Fruit fly (Drosophila melanogaster): Measurements from ENCODE around the gene sdk.

The sdk gene

DNA sequence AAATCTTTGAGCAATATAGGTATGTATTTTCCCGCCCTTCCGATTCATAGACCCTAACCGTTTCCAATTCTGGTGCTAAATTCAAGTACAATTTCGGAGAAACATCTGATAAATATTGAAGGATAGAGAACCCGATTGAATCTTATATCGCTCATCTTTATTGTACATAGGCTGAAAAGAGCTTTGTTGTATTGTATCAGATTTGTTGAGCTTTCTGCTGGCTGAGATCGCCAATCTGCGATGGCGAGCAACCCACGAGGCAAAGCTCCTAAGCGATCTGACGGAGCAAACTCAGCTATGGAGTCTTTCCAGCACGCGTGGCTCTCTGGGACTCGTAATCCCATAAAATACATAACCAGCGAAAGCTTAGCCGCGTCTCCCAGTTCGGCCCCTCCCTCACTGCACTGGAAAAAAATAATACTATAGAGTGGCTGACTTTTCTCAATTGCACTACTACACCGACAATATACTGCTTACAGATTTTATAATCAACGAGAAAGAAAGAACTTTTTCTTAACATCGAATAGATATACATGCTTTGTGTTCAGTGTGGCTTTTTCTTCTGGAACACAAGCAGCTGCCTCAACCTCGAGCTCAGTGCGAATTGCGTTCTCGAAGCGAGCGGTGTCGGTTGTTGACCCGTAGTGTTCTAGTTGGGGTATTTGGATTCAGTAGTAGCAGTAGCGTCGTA lies 69.2 kb downstream of the sdk start (continued):
- TF ChIP-seq CG9139 (GFP tag; optimal IDR thresholded peaks at IDR 0.05), result peak; percentile 66
- TF ChIP-seq fd59A (GFP tag; optimal IDR thresholded peaks at IDR 0.05), result peak; percentile 68
- TF ChIP-seq CG10631 (GFP tag; optimal IDR thresholded peaks at IDR 0.05), result peak; percentile 89
- TF ChIP-seq Hr38 (GFP tag; optimal IDR thresholded peaks at IDR 0.05), result peak; percentile 60
- peak; percentile 88 for TF ChIP-seq OdsH (GFP tag; optimal IDR thresholded peaks at IDR 0.05)
- peak; percentile 71 for TF ChIP-seq spab (GFP tag; optimal IDR thresholded peaks at IDR 0.05)
- TF ChIP-seq cyc (GFP tag; optimal IDR thresholded peaks at IDR 0.05), result peak; percentile 84
- TF ChIP-seq Ets21C (GFP tag; optimal IDR thresholded peaks at IDR 0.05), result peak; percentile 67
- TF ChIP-seq CG4318 (GFP tag; optimal IDR thresholded peaks at IDR 0.05), result peak; percentile 81
- TF ChIP-seq Sox15 (GFP tag; optimal IDR thresholded peaks at IDR 0.05), result peak; percentile 65
- peak; percentile 93 for TF ChIP-seq svp (GFP tag)
- peak; percentile 88 for TF ChIP-seq Lpt (GFP tag; optimal IDR thresholded peaks at IDR 0.05)

DNA sequence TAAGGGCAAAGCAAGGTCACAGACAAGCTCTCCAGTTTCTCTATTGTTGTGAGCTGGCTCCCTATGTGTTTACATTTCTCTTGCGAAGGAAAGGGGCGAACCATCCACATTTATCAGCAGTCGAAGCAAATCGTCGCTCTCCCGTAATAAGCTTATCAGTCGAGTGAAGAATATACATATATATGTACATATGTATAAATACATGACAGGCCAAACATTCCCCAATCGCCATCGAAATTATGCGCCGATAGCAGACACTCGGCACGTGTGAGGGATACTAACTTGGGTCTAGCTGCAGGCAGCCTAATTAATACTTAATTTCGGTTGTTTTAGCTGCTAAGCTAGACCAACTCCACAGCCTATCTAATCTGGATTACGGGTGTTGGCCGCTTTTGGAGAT lies 70.2 kb downstream of the sdk start:
- TF ChIP-seq vri (GFP tag; optimal IDR thresholded peaks at IDR 0.05) (peak; percentile 64), Eip93F (GFP tag; optimal IDR thresholded peaks at IDR 0.05) (peak; percentile 54), Eip78C (GFP tag) (no peak), CG6792 (GFP tag; optimal IDR thresholded peaks at IDR 0.05) (no peak), CG10669 (GFP tag; optimal IDR thresholded peaks at IDR 0.05) (no peak), fkh (GFP tag; optimal IDR thresholded peaks at IDR 0.05) (peak; percentile 26), svp (GFP tag) (peak; percentile 43), CG11762 (GFP tag; optimal IDR thresholded peaks at IDR 0.05; ENCODE audit: insufficient read depth) (no peak)

DNA sequence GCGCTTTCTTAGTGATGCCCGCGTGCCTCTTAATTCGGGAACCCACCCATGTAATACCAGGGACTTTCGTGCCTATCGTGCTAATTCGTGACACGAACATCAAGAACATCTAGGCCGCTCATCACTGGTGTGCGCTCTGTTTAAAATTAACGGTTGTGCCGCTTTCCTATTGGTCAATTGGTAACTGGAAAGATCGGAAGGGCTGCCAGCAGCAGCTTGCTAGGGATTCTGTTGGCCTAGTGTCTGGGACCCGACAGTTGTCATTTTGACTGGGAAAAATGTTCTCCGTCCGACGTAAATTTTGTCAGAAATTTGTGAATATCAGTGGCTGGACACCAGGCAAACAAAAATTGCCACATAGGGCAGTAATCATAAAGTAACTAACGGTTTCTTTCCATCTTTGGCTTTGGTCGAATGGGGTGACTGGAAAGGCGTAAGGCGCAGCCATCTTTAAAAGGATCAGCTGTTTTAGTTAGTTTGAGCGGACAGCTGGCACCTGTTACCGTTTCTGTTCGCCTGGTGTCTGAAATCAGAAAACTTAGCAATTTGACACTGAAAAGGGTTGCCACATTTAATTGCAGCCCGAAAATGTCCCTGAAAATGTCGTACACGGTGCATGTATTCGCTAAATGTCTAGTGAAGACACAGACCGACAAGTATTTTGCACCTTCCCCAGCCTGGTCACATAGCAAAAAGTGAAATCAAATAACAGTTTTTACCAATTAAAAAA lies 72.4 kb downstream of the sdk start, which contains the start of gene CG5273:
CG5273 (plus strand) TSS at position 703 of the 730 bp plus-strand sequence.
- TF ChIP-seq CG15336 (GFP tag; IDR thresholded peaks at IDR 0.05) (no peak), Eip75B (GFP tag; optimal IDR thresholded peaks at IDR 0.05) (peak; percentile 1), ss (GFP tag; optimal IDR thresholded peaks at IDR 0.05) (peak; percentile 8 to 34), Sox102F (GFP tag; optimal IDR thresholded peaks at IDR 0.05) (peak; percentile 28), Sox14 (GFP tag; optimal IDR thresholded peaks at IDR 0.05) (peak; percentile 22), Met (GFP tag; optimal IDR thresholded peaks at IDR 0.05) (no peak), svp (GFP tag) (peak; percentile 90), Hr38 (GFP tag; optimal IDR thresholded peaks at IDR 0.05) (no peak), CG8319 (GFP tag; optimal IDR thresholded peaks at IDR 0.05) (no peak), Eip78C (GFP tag) (peak; percentile 75), Smox (GFP tag; optimal IDR thresholded peaks at IDR 0.05) (peak; percentile 15), acj6 (GFP tag; optimal IDR thresholded peaks at IDR 0.05) (no peak), topi (GFP tag; optimal IDR thresholded peaks at IDR 0.05) (peak; percentile 34), Blimp-1 (GFP tag; optimal IDR thresholded peaks at IDR 0.05) (peak; percentile 93), achi (GFP tag; optimal IDR thresholded peaks at IDR 0.05) (peak; percentile 73), CG6276 (GFP tag; optimal IDR thresholded peaks at IDR 0.05) (no peak), esn (GFP tag; optimal IDR thresholded peaks at IDR 0.05) (peak; percentile 42), CG6808 (GFP tag; optimal IDR thresholded peaks at IDR 0.05) (peak; percentile 8), CG3919 (GFP tag; optimal IDR thresholded peaks at IDR 0.05) (peak; percentile 12), vri (GFP tag; optimal IDR thresholded peaks at IDR 0.05) (peak; percentile 55), lz (GFP tag; optimal IDR thresholded peaks at IDR 0.05) (peak; percentile 11), CG1621 (tag; optimal IDR thresholded peaks at IDR 0.05) (peak; percentile 36), eg (GFP tag; IDR thresholded peaks at IDR 0.05) (0 out of 3 replicates have a peak, but pooled peaks have one; percentile 6)

Data from whole organism, prepupa.